Fruit fly (Drosophila melanogaster): Measurements from ENCODE around the gene bru3.

Gene bru3

DNA sequence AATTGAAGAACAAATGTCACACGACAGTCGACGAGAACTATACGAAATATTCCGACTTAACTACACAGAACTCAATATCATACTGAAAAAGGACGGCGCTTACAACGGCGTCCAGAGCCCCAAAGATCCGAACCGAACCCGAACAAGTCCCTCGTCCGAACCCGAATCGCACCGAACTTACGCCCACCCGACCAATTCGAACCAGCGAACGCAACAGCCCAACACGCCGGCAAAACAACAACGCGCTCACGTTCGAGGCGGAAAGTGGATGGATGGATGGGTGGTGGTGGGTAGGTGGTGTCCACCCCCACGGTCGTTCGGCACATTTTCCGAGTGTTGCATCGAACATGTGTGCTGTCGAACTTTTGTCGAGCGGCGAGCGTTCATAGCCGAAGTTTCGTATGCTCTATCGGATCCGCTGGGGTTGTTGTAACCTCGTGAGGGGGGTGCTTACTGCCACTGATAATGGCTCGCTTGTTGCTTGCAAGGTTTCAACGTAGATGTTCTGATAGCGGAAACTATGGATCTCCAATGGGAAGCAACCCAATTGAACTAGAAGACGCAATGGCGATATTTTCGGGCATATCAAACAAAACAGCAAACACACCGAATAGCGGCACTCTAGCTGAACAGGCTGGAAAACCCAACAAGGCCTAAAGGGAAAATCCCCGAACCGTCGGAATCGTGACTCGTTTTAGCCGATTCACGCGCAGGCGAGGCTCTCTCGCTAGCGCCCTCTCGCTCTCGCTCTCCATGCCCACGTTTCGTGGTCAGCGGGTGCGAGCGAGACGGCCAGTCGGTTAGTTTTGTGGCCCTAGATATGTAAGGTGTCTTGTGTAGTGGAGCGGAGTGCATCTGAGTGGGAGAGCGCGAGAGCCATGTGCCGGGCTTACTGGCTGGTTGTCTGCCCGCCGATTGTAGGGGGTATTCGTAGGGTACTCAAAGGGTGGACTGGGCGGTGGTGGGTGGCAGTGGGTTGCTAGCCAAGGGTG, 136.2 kb downstream of the bru3 start:
- TF ChIP-seq Neu2 (GFP tag; optimal IDR thresholded peaks at IDR 0.05; ENCODE audit: borderline replicate concordance) (no peak), zfh1 (GFP tag; IDR thresholded peaks at IDR 0.05) (0 out of 3 replicates have a peak, but pooled peaks have one; percentile 20), Med (GFP tag) (peak; percentile 75), CG7372 (GFP tag; IDR thresholded peaks at IDR 0.05) (no peak), Ravus (GFP tag; IDR thresholded peaks at IDR 0.05) (no peak), wdn (GFP tag; IDR thresholded peaks at IDR 0.05) (no peak), B-H1 (GFP tag; IDR thresholded peaks at IDR 0.05) (no peak), crol (GFP tag; IDR thresholded peaks at IDR 0.05) (peak; percentile 44), CG18599 (GFP tag; optimal IDR thresholded peaks at IDR 0.05) (peak; percentile 11), BEAF-32 (GFP tag; optimal IDR thresholded peaks at IDR 0.05) (no peak), tap (tag; optimal IDR thresholded peaks at IDR 0.05) (no peak), CG9215 (GFP tag; IDR thresholded peaks at IDR 0.05) (no peak), trh (GFP tag; optimal IDR thresholded peaks at IDR 0.05) (no peak), CG4404 (GFP tag; IDR thresholded peaks at IDR 0.05) (no peak), CG12942 (GFP tag; optimal IDR thresholded peaks at IDR 0.05) (no peak), Aef1 (GFP tag; IDR thresholded peaks at IDR 0.05) (peak; percentile 41; the same call in 1 of the 3 replicates), prd (optimal IDR thresholded peaks at IDR 0.05) (no peak), prd (GFP tag; IDR thresholded peaks at IDR 0.05) (no peak), dysf (GFP tag; IDR thresholded peaks at IDR 0.05) (no peak), CG12219 (GFP tag; optimal IDR thresholded peaks at IDR 0.05) (no peak), Chrac-16 (GFP tag; optimal IDR thresholded peaks at IDR 0.05) (no peak), CG8290 (GFP tag; optimal IDR thresholded peaks at IDR 0.05) (no peak), CG8290 (tag; optimal IDR thresholded peaks at IDR 0.05) (no peak), HmgD (GFP tag; optimal IDR thresholded peaks at IDR 0.05) (no peak), CG8924 (tag; optimal IDR thresholded peaks at IDR 0.05) (no peak), gsb-n (tag; optimal IDR thresholded peaks at IDR 0.05) (no peak), sens (GFP tag) (peak; percentile 65), nerfin-1 (tag; optimal IDR thresholded peaks at IDR 0.05) (no peak), so (GFP tag; IDR thresholded peaks at IDR 0.05) (0 out of 3 replicates have a peak, but pooled peaks have one; percentile 10), Nf-YB (GFP tag; optimal IDR thresholded peaks at IDR 0.05) (no peak), Six4 (GFP tag; optimal IDR thresholded peaks at IDR 0.05) (no peak), CkIIα-i1 (GFP tag; IDR thresholded peaks at IDR 0.05) (no peak), lmd (GFP tag; IDR thresholded peaks at IDR 0.05) (no peak), chinmo (GFP tag; IDR thresholded peaks at IDR 0.05; ENCODE audit: partially characterized antibody) (0 out of 4 replicates have a peak, but pooled peaks have one; percentile 62), nerfin-2 (GFP tag; IDR thresholded peaks at IDR 0.05; ENCODE audit: partially characterized antibody) (0 out of 2 replicates have a peak, but pooled peaks have one; percentile 9), CG9876 (GFP tag; optimal IDR thresholded peaks at IDR 0.05) (no peak), CG32767 (GFP tag; IDR thresholded peaks at IDR 0.05) (no peak), D (optimal IDR thresholded peaks at IDR 0.05) (no peak), D (GFP tag; optimal IDR thresholded peaks at IDR 0.05) (no peak), peb (GFP tag; IDR thresholded peaks at IDR 0.05) (0 out of 2 replicates have a peak, but pooled peaks have one; percentile 14), CG31224 (GFP tag; IDR thresholded peaks at IDR 0.05) (0 out of 2 replicates have a peak, but pooled peaks have one; percentile 7), Lim3 (GFP tag; IDR thresholded peaks at IDR 0.05) (no peak), Xrp1 (GFP tag; IDR thresholded peaks at IDR 0.05) (no peak), chn (GFP tag; optimal IDR thresholded peaks at IDR 0.05) (peak; percentile 81), Elba2 (GFP tag; optimal IDR thresholded peaks at IDR 0.05) (no peak), Camta (GFP tag; optimal IDR thresholded peaks at IDR 0.05) (no peak), br (optimal IDR thresholded peaks at IDR 0.05) (no peak), CG5180 (GFP tag; optimal IDR thresholded peaks at IDR 0.05) (peak; percentile 99), CG34376 (GFP tag; optimal IDR thresholded peaks at IDR 0.05) (no peak), H15 (GFP tag; IDR thresholded peaks at IDR 0.05) (no peak), jumu (GFP tag; optimal IDR thresholded peaks at IDR 0.05) (no peak)

Data from whole organism, embryonic.